Worm (Caenorhabditis elegans) whole organism, young adult: ENCODE measurements around the gene str-180.

ENCODE experiments used
- B0261.1 ChIP-seq: sonication (generic microtip); optimal IDR thresholded peaks from 2 replicates; lab custom pipeline; 2016; ENCODE audit warnings: mild to moderate bottlenecking, missing genetic modification characterization, moderate library complexity, missing compliant biosample characterization
- C06A6.2 ChIP-seq: fragments of 200-800 bp; sonication (Bioruptor generic); conservative IDR thresholded peaks from 2 replicates; pipeline ENCODE4 v1.3.6; 2022; ENCODE audit warnings: missing genetic modification characterization, missing compliant biosample characterization
- C17E4.6 ChIP-seq: fragments of 200-800 bp; sonication (Bioruptor generic); IDR thresholded peaks from 2 replicates; pipeline ENCODE4 v1.3.6; 2022; ENCODE audit warnings: missing genetic modification reagents, missing genetic modification characterization, missing compliant biosample characterization
- D2030.7 ChIP-seq: fragments of 200-800 bp; sonication (Bioruptor generic); IDR thresholded peaks from 2 replicates; pipeline ENCODE4 v1.3.6; 2022; ENCODE audit warnings: missing genetic modification reagents, missing genetic modification characterization, missing compliant biosample characterization
- F22D6.2 ChIP-seq: sonication (generic microtip); optimal IDR thresholded peaks from 2 replicates; lab custom pipeline; 2016; ENCODE audit warnings: mild to moderate bottlenecking, missing genetic modification characterization, missing compliant biosample characterization
- F33H1.4 ChIP-seq: fragments of 200-800 bp; sonication (Bioruptor generic); IDR thresholded peaks from 2 replicates; pipeline ENCODE4 v1.3.6; 2022; ENCODE audit warnings: missing genetic modification reagents, missing genetic modification characterization, missing compliant biosample characterization
- F37B4.10 ChIP-seq: fragments of 200-800 bp; sonication (Bioruptor generic); IDR thresholded peaks from 2 replicates; pipeline ENCODE4 v1.3.6; 2022; ENCODE audit warnings: missing genetic modification characterization, missing compliant biosample characterization
- F49E8.2 ChIP-seq: sonication (generic microtip); optimal IDR thresholded peaks from 3 replicates; lab custom pipeline; 2017; ENCODE audit warnings: missing genetic modification characterization, mild to moderate bottlenecking, missing compliant biosample characterization, antibody characterized with exemption, moderate library complexity; ENCODE audit not compliant: insufficient read depth
- F52B5.7 ChIP-seq: sonication (generic microtip); optimal IDR thresholded peaks from 2 replicates; lab custom pipeline; 2016; ENCODE audit warnings: mild to moderate bottlenecking, missing genetic modification characterization, missing compliant biosample characterization
- F55B11.4 ChIP-seq: sonication (generic microtip); optimal IDR thresholded peaks from 2 replicates; lab custom pipeline; 2016; ENCODE audit warnings: missing compliant biosample characterization, missing genetic modification characterization, borderline replicate concordance; ENCODE audit not compliant: insufficient read depth
- F57C9.4 ChIP-seq: sonication (generic microtip); optimal IDR thresholded peaks from 2 replicates; lab custom pipeline; 2017; ENCODE audit warnings: mild to moderate bottlenecking, missing genetic modification characterization, missing compliant biosample characterization
- K11D2.4 ChIP-seq: fragments of 200-800 bp; sonication (Bioruptor generic); IDR thresholded peaks from 2 replicates; pipeline ENCODE4 v1.3.6; 2022; ENCODE audit warnings: missing genetic modification reagents, missing genetic modification characterization, missing compliant biosample characterization
- T07F8.4 ChIP-seq: sonication (generic microtip); optimal IDR thresholded peaks from 2 replicates; lab custom pipeline; 2016; ENCODE audit warnings: mild to moderate bottlenecking, missing genetic modification characterization, moderate library complexity, missing compliant biosample characterization
- Y56A3A.18 ChIP-seq: fragments of 200-800 bp; sonication (Bioruptor generic); IDR thresholded peaks from 2 replicates; pipeline ENCODE4 v1.3.6; 2022; ENCODE audit warnings: missing genetic modification reagents, missing genetic modification characterization, missing compliant biosample characterization
- Y95B8A.8 ChIP-seq: fragments of 200-800 bp; sonication (Bioruptor generic); IDR thresholded peaks from 2 replicates; pipeline ENCODE4 v1.3.6; 2022; ENCODE audit warnings: missing genetic modification reagents, missing genetic modification characterization, missing compliant biosample characterization
- aptf-2 ChIP-seq: fragments of 200-800 bp; sonication (Bioruptor generic); conservative IDR thresholded peaks from 2 replicates; pipeline ENCODE4 v1.3.6; 2022; ENCODE audit warnings: missing genetic modification reagents, missing genetic modification characterization, missing compliant biosample characterization
- aptf-3 ChIP-seq: fragments of 200-800 bp; sonication (Bioruptor generic); IDR thresholded peaks from 2 replicates; pipeline ENCODE4 v1.3.6; 2022; ENCODE audit warnings: missing genetic modification characterization, missing compliant biosample characterization
- atf-7 ChIP-seq: sonication (generic microtip); optimal IDR thresholded peaks from 2 replicates; lab custom pipeline; 2017; ENCODE audit warnings: mild to moderate bottlenecking, missing genetic modification characterization, missing compliant biosample characterization
- athp-1 ChIP-seq: sonication (generic microtip); optimal IDR thresholded peaks from 2 replicates; lab custom pipeline; 2017; ENCODE audit warnings: mild to moderate bottlenecking, missing genetic modification characterization, missing compliant biosample characterization
- attf-5 ChIP-seq: fragments of 200-800 bp; sonication (Bioruptor generic); optimal IDR thresholded peaks from 2 replicates; lab custom pipeline; 2018; ENCODE audit warnings: mild to moderate bottlenecking, missing genetic modification characterization, missing compliant biosample characterization
- bed-2 ChIP-seq: fragments of 200-800 bp; sonication (Bioruptor generic); IDR thresholded peaks from 2 replicates; pipeline ENCODE4 v1.3.6; 2022; ENCODE audit warnings: missing genetic modification reagents, missing genetic modification characterization, missing compliant biosample characterization
- ccch-3 ChIP-seq: fragments of 200-800 bp; sonication (Bioruptor generic); optimal IDR thresholded peaks from 2 replicates; lab custom pipeline; 2018; ENCODE audit warnings: mild to moderate bottlenecking, missing genetic modification characterization, missing compliant biosample characterization
- ceh-27 ChIP-seq: fragments of 200-800 bp; sonication (Bioruptor generic); optimal IDR thresholded peaks from 2 replicates; lab custom pipeline; 2018; ENCODE audit warnings: mild to moderate bottlenecking, missing genetic modification characterization, moderate library complexity, missing compliant biosample characterization
- ceh-40 ChIP-seq: fragments of 200-800 bp; sonication (Bioruptor generic); IDR thresholded peaks from 2 replicates; pipeline ENCODE4 v1.3.6; 2022; ENCODE audit warnings: missing genetic modification characterization, missing compliant biosample characterization
- chd-7 ChIP-seq: sonication (generic microtip); optimal IDR thresholded peaks from 2 replicates; lab custom pipeline; 2016; ENCODE audit warnings: mild to moderate bottlenecking, missing genetic modification characterization, moderate library complexity, missing compliant biosample characterization
- fkh-3 ChIP-seq: sonication (generic microtip); optimal IDR thresholded peaks from 2 replicates; lab custom pipeline; 2016; ENCODE audit warnings: mild to moderate bottlenecking, missing genetic modification characterization, missing compliant biosample characterization
- hsf-1 ChIP-seq: fragments of 200-800 bp; sonication (Bioruptor generic); IDR thresholded peaks from 2 replicates; pipeline ENCODE4 v1.3.6; 2022; ENCODE audit warnings: missing genetic modification reagents, missing genetic modification characterization, missing compliant biosample characterization
- lag-1 ChIP-seq: fragments of 200-800 bp; sonication (Bioruptor generic); IDR thresholded peaks from 2 replicates; pipeline ENCODE4 v1.3.6; 2022; ENCODE audit warnings: missing genetic modification reagents, missing genetic modification characterization, missing compliant biosample characterization
- lsy-27 ChIP-seq: sonication (generic microtip); optimal IDR thresholded peaks from 2 replicates; lab custom pipeline; 2017; ENCODE audit warnings: missing genetic modification characterization, mild to moderate bottlenecking, missing compliant biosample characterization, antibody characterized with exemption, missing genotype, borderline replicate concordance; ENCODE audit not compliant: insufficient read depth
- madf-6 ChIP-seq: fragments of 200-800 bp; sonication (Bioruptor generic); IDR thresholded peaks from 2 replicates; pipeline ENCODE4 v1.3.6; 2022; ENCODE audit warnings: missing genetic modification reagents, missing genetic modification characterization, missing compliant biosample characterization
- mcd-1 ChIP-seq: fragments of 200-800 bp; sonication (Bioruptor generic); IDR thresholded peaks from 2 replicates; pipeline ENCODE4 v1.3.6; 2022; ENCODE audit warnings: missing genetic modification reagents, missing genetic modification characterization, missing compliant biosample characterization
- mes-4 ChIP-seq: sonication (generic microtip); optimal IDR thresholded peaks from 2 replicates; lab custom pipeline; 2016; ENCODE audit warnings: missing genotype, missing genetic modification characterization, missing compliant biosample characterization
- nfya-2 ChIP-seq: fragments of 200-800 bp; sonication (Bioruptor generic); IDR thresholded peaks from 2 replicates; pipeline ENCODE4 v1.3.6; 2022; ENCODE audit warnings: missing genetic modification reagents, missing genetic modification characterization, missing compliant biosample characterization
- pbrm-1 ChIP-seq: fragments of 200-800 bp; sonication (Bioruptor generic); IDR thresholded peaks from 2 replicates; pipeline ENCODE4 v1.3.6; 2022; ENCODE audit warnings: missing genetic modification reagents, missing genetic modification characterization, missing compliant biosample characterization
- rec-8 ChIP-seq, 2 experiments: sonication (generic microtip); optimal IDR thresholded peaks; 2 replicates each; lab custom pipeline; 2016; ENCODE audit warnings: mild to moderate bottlenecking in 2 of 2, missing genetic modification characterization in 2 of 2, missing genetic modification reagents in 2 of 2, missing genotype in 2 of 2, missing biosample characterization in 1 of 2, missing compliant biosample characterization in 1 of 2, moderate library complexity in 1 of 2
- repo-1 ChIP-seq: sonication (generic microtip); optimal IDR thresholded peaks from 2 replicates; lab custom pipeline; 2017; ENCODE audit warnings: mild to moderate bottlenecking, missing genetic modification characterization, missing compliant biosample characterization
- rpc-1 ChIP-seq, 2 experiments: fragments of 150-350 bp in 1 of 2; sonication (generic microtip) in 1 of 2; optimal IDR thresholded peaks; 2 replicates each; lab custom pipeline; 2014 to 2018; ENCODE audit warnings: missing biosample characterization in 1 of 2, missing genetic modification characterization in 1 of 2, missing genetic modification reagents in 1 of 2, missing genotype in 1 of 2
- snpc-3.4 ChIP-seq: sonication (generic microtip); optimal IDR thresholded peaks from 2 replicates; lab custom pipeline; 2017; ENCODE audit warnings: missing genetic modification characterization, mild to moderate bottlenecking, missing compliant biosample characterization, antibody characterized with exemption, moderate library complexity, missing genotype, missing genetic modification reagents
- tbx-9 ChIP-seq: sonication (generic microtip); optimal IDR thresholded peaks from 2 replicates; lab custom pipeline; 2016; ENCODE audit warnings: borderline replicate concordance, missing genetic modification characterization, inconsistent platforms, missing compliant biosample characterization
- unc-62 ChIP-seq: fragments of 150-350 bp; optimal IDR thresholded peaks from 2 replicates; lab custom pipeline; 2014; ENCODE audit warnings: missing biosample characterization, missing genetic modification reagents, missing genetic modification characterization
- xnd-1 ChIP-seq: sonication (generic microtip); optimal IDR thresholded peaks from 2 replicates; lab custom pipeline; 2016; ENCODE audit warnings: missing genotype, missing genetic modification reagents, missing genetic modification characterization, missing compliant biosample characterization

Gene str-180

ce11 chrV:6699833-6700232 lies 31.2 kb upstream of the str-180 start:
- TF ChIP-seq F52B5.7 (tag; lab: Kevin White, UChicago): no peak
- TF ChIP-seq F33H1.4 (GFP tag; lab: Robert Waterston, UW): no peak
- TF ChIP-seq rec-8 (tag; optimal IDR thresholded peaks at IDR 0.05; lab: Kevin White, UChicago): no peak
- TF ChIP-seq lag-1 (GFP tag; lab: Robert Waterston, UW): no peak
- no peak for TF ChIP-seq B0261.1
- TF ChIP-seq unc-62 (GFP tag; lab: Kevin White, UChicago): no peak
- TF ChIP-seq T07F8.4 (tag; lab: Kevin White, UChicago): no peak
- TF ChIP-seq tbx-9: no peak
- no peak for TF ChIP-seq aptf-3
- TF ChIP-seq D2030.7 (GFP tag; lab: Robert Waterston, UW): no peak
- TF ChIP-seq mes-4: no peak
- TF ChIP-seq snpc-3.4: no peak
- no peak for TF ChIP-seq Y95B8A.8 (GFP tag; lab: Robert Waterston, UW)
- no peak for TF ChIP-seq F37B4.10 (GFP tag; lab: Robert Waterston, UW)
- TF ChIP-seq Y56A3A.18: no peak
- no peak for TF ChIP-seq fkh-3 (tag; lab: Kevin White, UChicago)
- TF ChIP-seq, all 124 proteins: peak for 0

ce11 chrV:6699021-6699420 lies 30.4 kb upstream of the str-180 start:
- TF ChIP-seq D2030.7 (GFP tag; lab: Robert Waterston, UW): no peak
- no peak for TF ChIP-seq bed-2 (GFP tag; lab: Robert Waterston, UW)
- TF ChIP-seq hsf-1 (GFP tag; lab: Robert Waterston, UW): no peak
- no peak for TF ChIP-seq C06A6.2 (GFP tag; lab: Robert Waterston, UW)
- TF ChIP-seq lsy-27 (tag; lab: Kevin White, UChicago): no peak
- TF ChIP-seq, all 124 proteins: peak for 0

- TF ChIP-seq F22D6.2 (tag; lab: Kevin White, UChicago): no peak
- no peak for TF ChIP-seq repo-1 (tag; lab: Kevin White, UChicago)
- TF ChIP-seq ceh-40 (GFP tag; lab: Robert Waterston, UW): no peak
- no peak for TF ChIP-seq ceh-27 (GFP tag; lab: Kevin White, UChicago)
- no peak for TF ChIP-seq F55B11.4
- TF ChIP-seq attf-5 (GFP tag; lab: Kevin White, UChicago): no peak
- TF ChIP-seq rec-8 (tag; optimal IDR thresholded peaks at IDR 0.05; lab: Kevin White, UChicago): no peak
- no peak for TF ChIP-seq rpc-1 (optimal IDR thresholded peaks at IDR 0.05; lab: Kevin White, UChicago)
- TF ChIP-seq rpc-1 (tag; optimal IDR thresholded peaks at IDR 0.05; lab: Kevin White, UChicago): no peak
- no peak for TF ChIP-seq mcd-1
- TF ChIP-seq F57C9.4 (tag; lab: Kevin White, UChicago): no peak
- no peak for TF ChIP-seq athp-1
- no peak for TF ChIP-seq madf-6
- TF ChIP-seq ccch-3 (GFP tag; lab: Kevin White, UChicago): no peak
- no peak for TF ChIP-seq C06A6.2 (GFP tag; lab: Robert Waterston, UW)
These were observed 28.9 kb upstream of the str-180 start, which contains the start of gene W02F12.2 for ce11 chrV:6697552-6697951. Gene W02F12.2, minus strand, starts transcription at chrV:6697652.

DNA sequence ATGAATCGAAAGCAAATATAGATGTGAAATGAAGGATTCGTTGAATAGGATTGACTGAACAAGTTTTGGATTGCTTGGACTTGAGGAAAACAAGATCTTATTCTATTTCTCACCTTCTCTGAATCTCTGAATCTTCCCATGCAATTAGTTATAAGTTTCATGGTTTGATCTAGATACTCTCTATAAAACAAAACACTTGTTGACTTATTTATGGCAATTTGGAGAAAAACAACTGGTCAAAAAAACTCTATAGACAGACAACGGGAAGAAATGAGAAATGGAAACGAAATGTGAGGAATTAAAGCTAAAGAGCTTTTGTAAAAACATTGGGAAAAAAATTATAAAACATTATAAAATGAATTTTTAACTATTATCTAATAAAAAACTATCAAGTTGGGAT lies 26.0 kb upstream of the str-180 start, which contains the start of gene W02F12.8:
Gene W02F12.8, minus strand, starts transcription at position 101 of the 400 bp plus-strand sequence.
- TF ChIP-seq xnd-1: no peak
- no peak for TF ChIP-seq F37B4.10 (GFP tag; lab: Robert Waterston, UW)
- no peak for TF ChIP-seq nfya-2 (GFP tag; lab: Robert Waterston, UW)
- TF ChIP-seq pbrm-1 (GFP tag; lab: Robert Waterston, UW): no peak
- TF ChIP-seq bed-2 (GFP tag; lab: Robert Waterston, UW): no peak
- no peak for TF ChIP-seq K11D2.4 (GFP tag; lab: Robert Waterston, UW)
- TF ChIP-seq aptf-2 (GFP tag; lab: Robert Waterston, UW): no peak
- TF ChIP-seq atf-7 (tag; lab: Kevin White, UChicago): no peak
- TF ChIP-seq C17E4.6 (GFP tag; lab: Robert Waterston, UW): no peak
- no peak for TF ChIP-seq F49E8.2 (tag; lab: Kevin White, UChicago)
- no peak for TF ChIP-seq chd-7
- TF ChIP-seq, all 124 proteins: peak for 0
